Worm (Caenorhabditis elegans) whole organism, mixed stage, embryonic: ENCODE measurements around the gene chat-1.

ENCODE experiments used
- M03D4.4 ChIP-seq: sonication (generic microtip); optimal IDR thresholded peaks from 2 replicates; lab custom pipeline; 2017; ENCODE audit warnings: mild to moderate bottlenecking, missing genetic modification characterization, missing compliant biosample characterization
- bed-3 ChIP-seq: fragments of 200-800 bp; sonication (Bioruptor generic); optimal IDR thresholded peaks from 3 replicates; lab custom pipeline; 2018; ENCODE audit warnings: mild to moderate bottlenecking, missing genetic modification characterization, moderate library complexity, missing compliant biosample characterization
- blmp-1 ChIP-seq: fragments of 150-350 bp; optimal IDR thresholded peaks from 2 replicates; lab custom pipeline; 2014; ENCODE audit warnings: missing biosample characterization, missing genetic modification characterization
- ceh-39 ChIP-seq: fragments of 150-350 bp; optimal IDR thresholded peaks from 2 replicates; lab custom pipeline; 2014; ENCODE audit warnings: missing biosample characterization, missing genetic modification characterization
- ceh-43 ChIP-seq: fragments of 200-800 bp; sonication (Bioruptor generic); optimal IDR thresholded peaks from 2 replicates; lab custom pipeline; 2018; ENCODE audit warnings: mild to moderate bottlenecking, missing genetic modification characterization, moderate library complexity, missing compliant biosample characterization
- ces-1 ChIP-seq: fragments of 150-350 bp; optimal IDR thresholded peaks from 2 replicates; lab custom pipeline; 2014; ENCODE audit warnings: missing biosample characterization, missing genetic modification reagents, missing genetic modification characterization
- cnd-1 ChIP-seq: fragments of 200-800 bp; sonication (Bioruptor generic); optimal IDR thresholded peaks from 2 replicates; lab custom pipeline; 2018; ENCODE audit warnings: mild to moderate bottlenecking, missing genetic modification characterization, missing compliant biosample characterization
- drap-1 ChIP-seq: fragments of 200-800 bp; sonication (Bioruptor generic); optimal IDR thresholded peaks from 3 replicates; lab custom pipeline; 2018; ENCODE audit warnings: mild to moderate bottlenecking, missing genetic modification characterization, missing compliant biosample characterization
- elt-1 ChIP-seq: sonication (generic microtip); optimal IDR thresholded peaks from 2 replicates; lab custom pipeline; 2017; ENCODE audit warnings: missing genetic modification characterization, mild to moderate bottlenecking, missing compliant biosample characterization, antibody characterized with exemption, moderate library complexity, borderline replicate concordance; ENCODE audit not compliant: insufficient read depth
- flh-1 ChIP-seq: fragments of 200-800 bp; sonication (Bioruptor generic); optimal IDR thresholded peaks from 2 replicates; lab custom pipeline; 2018; ENCODE audit warnings: mild to moderate bottlenecking, missing genetic modification characterization, moderate library complexity, missing compliant biosample characterization
- ham-2 ChIP-seq: fragments of 200-800 bp; sonication (Bioruptor generic); optimal IDR thresholded peaks from 2 replicates; lab custom pipeline; 2018; ENCODE audit warnings: mild to moderate bottlenecking, missing genetic modification characterization, missing compliant biosample characterization
- hlh-1 ChIP-seq: fragments of 150-350 bp; optimal IDR thresholded peaks from 2 replicates; lab custom pipeline; 2014; ENCODE audit warnings: missing biosample characterization, missing genetic modification reagents, missing genetic modification characterization
- lin-32 ChIP-seq: fragments of 200-800 bp; sonication (Bioruptor generic); optimal IDR thresholded peaks from 2 replicates; lab custom pipeline; 2018; ENCODE audit warnings: mild to moderate bottlenecking, missing genetic modification characterization, missing compliant biosample characterization
- lsy-2 ChIP-seq: fragments of 150-350 bp; optimal IDR thresholded peaks from 2 replicates; lab custom pipeline; 2014; ENCODE audit warnings: missing biosample characterization, missing genetic modification characterization
- mab-5 ChIP-seq: fragments of 150-350 bp; optimal IDR thresholded peaks from 2 replicates; lab custom pipeline; 2014; ENCODE audit warnings: missing biosample characterization, missing genetic modification characterization
- mep-1 ChIP-seq: fragments of 150-350 bp; optimal IDR thresholded peaks from 2 replicates; lab custom pipeline; 2017; ENCODE audit warnings: missing biosample characterization, missing genetic modification reagents, missing genetic modification characterization, inconsistent platforms
- mls-2 ChIP-seq: sonication (generic microtip); optimal IDR thresholded peaks from 2 replicates; lab custom pipeline; 2016; ENCODE audit warnings: mild to moderate bottlenecking, missing genetic modification characterization, moderate library complexity, missing compliant biosample characterization
- nhr-2 ChIP-seq: fragments of 150-350 bp; optimal IDR thresholded peaks from 2 replicates; lab custom pipeline; 2014; ENCODE audit warnings: missing biosample characterization, missing genetic modification characterization
- nhr-237 ChIP-seq: fragments of 150-350 bp; optimal IDR thresholded peaks from 2 replicates; lab custom pipeline; 2014; ENCODE audit warnings: missing biosample characterization, missing genetic modification characterization
- nhr-28 ChIP-seq: fragments of 150-350 bp; optimal IDR thresholded peaks from 2 replicates; lab custom pipeline; 2014; ENCODE audit warnings: missing biosample characterization, missing genetic modification characterization
- nhr-76 ChIP-seq: sonication (generic microtip); optimal IDR thresholded peaks from 2 replicates; lab custom pipeline; 2017; ENCODE audit warnings: missing biosample characterization, missing genetic modification characterization
- pha-4 ChIP-seq: fragments of 150-350 bp; optimal IDR thresholded peaks from 2 replicates; lab custom pipeline; 2018; ENCODE audit warnings: missing biosample characterization, missing genetic modification reagents, missing genetic modification characterization
- sem-2 ChIP-seq: fragments of 200-800 bp; sonication (Bioruptor generic); optimal IDR thresholded peaks from 2 replicates; lab custom pipeline; 2018; ENCODE audit warnings: mild to moderate bottlenecking, missing genetic modification characterization, missing compliant biosample characterization
- snpc-4 ChIP-seq: fragments of 150-350 bp; optimal IDR thresholded peaks from 2 replicates; lab custom pipeline; 2014; ENCODE audit warnings: missing biosample characterization, missing genetic modification characterization
- sptf-1 ChIP-seq: sonication (generic microtip); optimal IDR thresholded peaks from 2 replicates; lab custom pipeline; 2017; ENCODE audit warnings: mild to moderate bottlenecking, missing genetic modification characterization, moderate library complexity, missing compliant biosample characterization
- tbx-8 ChIP-seq: fragments of 200-800 bp; sonication (Bioruptor generic); optimal IDR thresholded peaks from 2 replicates; lab custom pipeline; 2018; ENCODE audit warnings: mild to moderate bottlenecking, missing genetic modification characterization, moderate library complexity, missing compliant biosample characterization
- unc-39 ChIP-seq: fragments of 150-350 bp; optimal IDR thresholded peaks from 2 replicates; lab custom pipeline; 2014; ENCODE audit warnings: missing biosample characterization, missing genetic modification characterization
- unc-62 ChIP-seq: fragments of 150-350 bp; optimal IDR thresholded peaks from 2 replicates; lab custom pipeline; 2014; ENCODE audit warnings: missing biosample characterization, missing genetic modification reagents, missing genetic modification characterization
- zip-8 ChIP-seq: fragments of 150-350 bp; optimal IDR thresholded peaks from 2 replicates; lab custom pipeline; 2014; ENCODE audit warnings: missing biosample characterization, missing genetic modification characterization
- ztf-11 ChIP-seq: fragments of 150-350 bp; optimal IDR thresholded peaks from 2 replicates; lab custom pipeline; 2014; ENCODE audit warnings: missing biosample characterization, missing genetic modification characterization

Gene chat-1

DNA sequence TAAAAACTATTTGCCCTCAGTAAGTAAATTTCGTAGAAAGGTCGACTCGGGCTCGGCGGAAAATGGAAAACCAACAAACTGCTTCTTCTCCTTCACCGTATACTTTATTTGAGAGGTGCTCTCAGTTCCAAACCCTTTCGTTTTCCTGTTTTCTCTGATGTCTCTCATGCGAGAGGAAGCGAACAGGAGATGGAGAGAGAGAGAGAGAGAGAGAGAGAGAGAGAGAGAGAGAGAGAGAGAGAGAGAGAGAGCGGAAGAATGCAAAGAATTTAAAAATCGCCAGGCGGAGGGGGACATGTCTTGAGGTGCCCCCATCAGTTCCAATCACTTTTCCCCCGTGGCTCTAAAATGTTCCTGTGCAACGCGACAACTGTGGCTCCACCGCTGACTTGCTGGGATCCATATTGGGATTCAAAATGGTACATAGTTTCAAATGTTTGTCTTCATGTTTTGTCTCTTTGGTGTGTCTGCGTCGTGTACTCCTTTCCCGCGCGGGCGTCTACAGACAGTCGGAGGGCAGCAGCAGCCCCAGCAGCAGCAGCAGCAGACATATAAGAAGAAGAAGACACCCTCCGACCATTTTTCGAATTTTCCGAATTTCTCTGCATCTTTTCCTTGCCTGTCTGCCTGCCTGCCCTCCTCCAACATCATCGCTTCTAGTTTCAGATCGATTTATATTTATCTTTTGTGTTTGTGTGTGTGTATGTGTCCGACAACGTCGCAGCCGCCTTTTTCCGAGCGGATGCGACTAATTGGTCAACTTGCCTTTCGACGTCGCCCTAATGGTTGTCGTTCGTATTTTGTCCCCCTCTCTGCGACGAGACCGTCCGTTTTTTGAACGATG is 7.4 kb downstream of the chat-1 start, which contains the start of gene R08C7.11:
Gene R08C7.11, minus strand, starts transcription at position 608 of the 844 bp plus-strand sequence.
- TF ChIP-seq drap-1 (GFP tag; lab: Kevin White, UChicago) (peak; percentile 41), ham-2 (GFP tag; lab: Kevin White, UChicago) (peak; percentile 76), nhr-76 (tag; lab: Kevin White, UChicago) (no peak), M03D4.4 (tag; lab: Kevin White, UChicago) (peak; percentile 32), bed-3 (no peak), hlh-1 (tag; lab: Kevin White, UChicago) (peak; percentile 22)

DNA sequence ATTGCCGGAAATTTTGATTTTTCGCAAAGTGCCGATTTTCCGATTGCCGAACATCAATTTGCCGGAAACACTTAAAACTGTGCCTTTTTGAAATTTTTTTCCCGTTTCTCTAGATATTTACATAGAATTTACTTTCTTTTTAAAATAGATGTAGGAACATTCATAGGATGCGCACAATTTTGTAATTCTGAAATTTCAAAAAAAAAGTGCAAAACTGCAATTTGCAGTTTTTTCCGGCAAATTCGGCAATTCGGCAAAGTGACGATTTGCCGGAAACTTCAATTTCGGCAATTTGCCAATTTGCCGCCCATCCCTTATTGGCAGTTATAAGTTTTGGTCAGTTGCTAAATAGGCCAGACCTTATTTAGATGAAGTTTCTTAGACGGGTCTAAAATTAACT is 9.5 kb downstream of the chat-1 start:
- TF ChIP-seq sptf-1 (no peak), nhr-28 (tag; lab: Kevin White, UChicago) (no peak), cnd-1 (no peak), flh-1 (GFP tag; lab: Kevin White, UChicago) (no peak), ces-1 (no peak), tbx-8 (GFP tag; lab: Kevin White, UChicago) (no peak), unc-39 (tag; lab: Kevin White, UChicago) (no peak), lsy-2 (tag; lab: Kevin White, UChicago) (no peak), M03D4.4 (tag; lab: Kevin White, UChicago) (no peak), nhr-237 (tag; lab: Kevin White, UChicago) (no peak), ztf-11 (tag; lab: Kevin White, UChicago) (no peak), bed-3 (no peak), sem-2 (GFP tag; lab: Kevin White, UChicago) (no peak), mep-1 (tag; lab: Kevin White, UChicago) (no peak), mab-5 (tag; lab: Kevin White, UChicago) (no peak), lin-32 (GFP tag; lab: Kevin White, UChicago) (no peak), mls-2 (tag; lab: Kevin White, UChicago) (no peak), blmp-1 (tag; lab: Kevin White, UChicago) (no peak), zip-8 (tag; lab: Kevin White, UChicago) (no peak)

DNA sequence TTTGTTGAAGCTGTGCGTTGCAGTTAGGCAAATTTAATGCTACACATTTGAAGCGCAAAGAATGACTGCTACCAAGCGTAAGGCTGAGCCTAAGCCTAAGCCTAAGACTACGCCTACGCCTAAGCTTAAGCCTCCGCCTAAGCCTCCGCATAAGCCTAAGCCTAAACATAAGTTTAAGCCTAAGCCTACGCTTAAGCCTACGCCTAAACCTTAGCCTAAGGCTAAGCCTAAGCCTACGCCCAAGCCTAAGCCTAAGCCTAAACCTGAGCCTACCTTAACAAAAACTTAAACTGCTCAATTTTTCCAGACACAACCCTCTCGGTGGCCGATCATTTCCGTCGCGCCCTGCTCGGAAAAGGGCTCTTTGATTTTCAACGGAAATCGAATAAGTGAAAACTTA is 12.2 kb downstream of the chat-1 start:
- TF ChIP-seq nhr-28 (tag; lab: Kevin White, UChicago), result no peak
- TF ChIP-seq ham-2 (GFP tag; lab: Kevin White, UChicago), result no peak
- no peak for TF ChIP-seq ces-1
- TF ChIP-seq sem-2 (GFP tag; lab: Kevin White, UChicago), result no peak
- no peak for TF ChIP-seq elt-1 (tag; lab: Kevin White, UChicago)
- TF ChIP-seq snpc-4 (tag; lab: Kevin White, UChicago), result no peak
- TF ChIP-seq mep-1 (tag; lab: Kevin White, UChicago), result no peak
- TF ChIP-seq unc-62 (GFP tag; lab: Kevin White, UChicago), result no peak
- TF ChIP-seq blmp-1 (tag; lab: Kevin White, UChicago), result no peak
- no peak for TF ChIP-seq pha-4 (tag; lab: Kevin White, UChicago)
- TF ChIP-seq lin-32 (GFP tag; lab: Kevin White, UChicago), result no peak
- TF ChIP-seq nhr-2 (tag; lab: Kevin White, UChicago), result no peak
- no peak for TF ChIP-seq zip-8 (tag; lab: Kevin White, UChicago)
- TF ChIP-seq mls-2 (tag; lab: Kevin White, UChicago), result no peak
- no peak for TF ChIP-seq ztf-11 (tag; lab: Kevin White, UChicago)
- no peak for TF ChIP-seq nhr-76 (tag; lab: Kevin White, UChicago)
- no peak for TF ChIP-seq ceh-39 (tag; lab: Kevin White, UChicago)
- TF ChIP-seq hlh-1 (tag; lab: Kevin White, UChicago), result no peak
- TF ChIP-seq, all 35 proteins: peak for 0

DNA sequence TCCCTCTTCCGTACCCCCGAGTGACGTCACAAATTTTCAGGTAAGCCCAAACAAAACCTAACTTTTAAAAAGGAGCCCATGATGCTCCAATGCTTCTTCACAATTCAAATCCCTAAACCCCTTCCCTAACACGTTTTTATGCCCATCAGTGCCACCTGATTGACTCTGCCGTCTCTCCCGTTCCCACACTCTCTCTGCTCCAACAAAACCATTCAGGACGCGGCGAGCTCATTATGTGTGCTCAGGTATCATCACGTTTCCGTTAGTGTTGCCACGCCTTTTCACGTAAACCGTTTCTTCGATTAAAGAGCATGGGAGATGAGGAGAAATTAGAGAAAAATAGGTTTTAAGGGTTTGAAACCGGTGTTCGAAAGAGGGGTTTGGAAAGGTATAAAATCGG is 16.0 kb downstream of the chat-1 start, which contains the start of gene M01H9.2:
Gene M01H9.2, minus strand, starts transcription at position 101 of the 400 bp plus-strand sequence.
- TF ChIP-seq ceh-43 (GFP tag; lab: Kevin White, UChicago) (no peak), sptf-1 (no peak), ceh-39 (tag; lab: Kevin White, UChicago) (no peak), zip-8 (tag; lab: Kevin White, UChicago) (no peak), nhr-237 (tag; lab: Kevin White, UChicago) (no peak), blmp-1 (tag; lab: Kevin White, UChicago) (no peak), ztf-11 (tag; lab: Kevin White, UChicago) (no peak)
